Worm (Caenorhabditis elegans): ENCODE measurements around the gene rif-1.2.

rif-1.2 gene

DNA sequence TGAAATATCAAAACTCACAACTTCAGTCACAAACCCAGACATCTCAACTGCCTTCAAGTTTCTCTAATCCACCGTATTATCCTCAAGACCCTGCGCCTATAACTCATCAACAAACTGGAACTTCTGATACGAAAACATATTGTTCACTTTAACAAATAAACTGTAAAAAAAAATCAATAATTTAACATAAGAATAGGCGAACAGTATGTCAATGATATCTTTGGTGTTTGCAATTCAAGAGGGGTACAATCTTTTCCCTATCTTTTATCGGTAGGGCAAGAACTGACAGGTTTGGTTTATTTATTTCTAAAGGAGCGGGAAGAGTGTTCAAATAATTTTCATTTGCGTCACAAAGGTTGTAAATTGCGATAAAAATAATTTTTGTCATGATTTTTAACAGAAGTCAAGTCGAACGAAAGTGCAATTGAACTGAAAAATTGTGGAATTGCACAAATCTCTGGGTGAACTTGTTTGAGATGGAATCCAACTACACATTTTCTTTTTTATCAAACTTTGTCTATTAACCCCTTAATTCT lies 8.2 kb downstream of the rif-1.2 start (continued):
- peak; percentile 99 for TF ChIP-seq nhr-47 (tag; optimal IDR thresholded peaks at IDR 0.05)
- peak; percentile 100 for TF ChIP-seq mep-1 (tag; optimal IDR thresholded peaks at IDR 0.05)
- TF ChIP-seq aha-1 (tag; optimal IDR thresholded peaks at IDR 0.05), result peak; percentile 92
- TF ChIP-seq fkh-4 (tag; optimal IDR thresholded peaks at IDR 0.05; ENCODE audit: borderline replicate concordance), result peak; percentile 88
- peak; percentile 67 for TF ChIP-seq efl-3 (GFP tag; optimal IDR thresholded peaks at IDR 0.05)
- peak; percentile 74 for TF ChIP-seq mef-2 (tag; optimal IDR thresholded peaks at IDR 0.05)
- TF ChIP-seq hlh-17 (GFP tag; optimal IDR thresholded peaks at IDR 0.05; ENCODE audit: borderline replicate concordance), result no peak
- peak; percentile 15 for TF ChIP-seq ceh-90 (tag; optimal IDR thresholded peaks at IDR 0.05)
- no peak for TF ChIP-seq sptf-1 (tag; optimal IDR thresholded peaks at IDR 0.05)
- TF ChIP-seq unc-98 (GFP tag; IDR thresholded peaks at IDR 0.05), result peak; percentile 68
- TF ChIP-seq efl-1 (optimal IDR thresholded peaks at IDR 0.05), result peak; percentile 80 to 83
- peak; percentile 52 to 96 for TF ChIP-seq efl-1 (GFP tag; optimal IDR thresholded peaks at IDR 0.05 in 1 of 2)
- peak; percentile 88 for TF ChIP-seq sup-37 (GFP tag; optimal IDR thresholded peaks at IDR 0.05)

DNA sequence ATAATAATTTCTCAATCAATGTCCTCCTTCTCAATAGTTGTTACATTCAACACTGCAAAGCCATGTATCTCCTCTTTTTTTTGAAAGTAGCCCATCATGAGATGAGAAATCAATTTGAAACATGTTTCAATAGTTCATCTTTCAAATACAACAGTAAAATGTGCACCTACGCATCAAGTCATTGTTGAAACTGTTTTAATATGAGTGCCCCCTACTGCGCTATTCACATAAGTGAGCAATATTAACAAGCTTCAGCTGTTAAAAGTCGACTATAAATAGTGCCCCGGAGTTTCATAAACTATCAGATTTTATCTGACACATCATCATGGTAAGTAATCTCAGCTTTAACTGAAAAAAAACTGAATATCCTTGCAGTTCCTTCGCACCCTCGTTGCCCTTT lies 10.8 kb downstream of the rif-1.2 start, which contains the start of the genes nspc-15 and F19H6.6:
Gene nspc-15 (plus strand): TSS at position 301 of the 400 bp plus-strand sequence.
Gene F19H6.6 (plus strand): TSS at position 384 of the 400 bp plus-strand sequence.
- TF ChIP-seq efl-3 (GFP tag; optimal IDR thresholded peaks at IDR 0.05) (no peak), xbp-1 (tag; optimal IDR thresholded peaks at IDR 0.05) (no peak), dpl-1 (GFP tag; optimal IDR thresholded peaks at IDR 0.05) (no peak), irx-1 (tag; optimal IDR thresholded peaks at IDR 0.05) (no peak), ceh-63 (GFP tag; optimal IDR thresholded peaks at IDR 0.05) (no peak), mab-9 (GFP tag; IDR thresholded peaks at IDR 0.05) (no peak), nhr-90 (tag; optimal IDR thresholded peaks at IDR 0.05; ENCODE audit: poor library complexity) (no peak), alr-1 (tag; optimal IDR thresholded peaks at IDR 0.05; ENCODE audit: borderline replicate concordance) (no peak), sup-37 (GFP tag; optimal IDR thresholded peaks at IDR 0.05) (no peak), unc-86 (tag; optimal IDR thresholded peaks at IDR 0.05) (no peak), Y116A8C.19 (tag; optimal IDR thresholded peaks at IDR 0.05; ENCODE audit: borderline replicate concordance) (no peak)

DNA sequence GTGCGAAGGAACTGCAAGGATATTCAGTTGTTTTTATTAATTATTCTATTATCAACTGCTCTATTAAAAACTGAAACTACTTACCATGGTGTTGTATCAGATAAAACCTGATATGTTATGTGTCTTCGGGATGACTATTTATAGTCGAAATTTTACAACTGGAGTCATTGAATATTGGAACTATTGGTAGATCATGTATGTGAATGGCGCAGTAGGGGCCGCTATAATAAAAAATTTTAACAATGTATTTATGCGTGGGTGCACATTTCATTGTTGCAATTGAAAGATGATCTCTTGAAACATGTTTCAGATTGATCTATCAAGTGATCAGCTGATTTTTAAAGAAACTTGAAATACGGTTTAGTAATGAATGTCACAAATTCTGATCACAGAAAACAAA lies 12.3 kb downstream of the rif-1.2 start, which contains the start of gene nspc-14:
Gene nspc-14 (minus strand): TSS at position 101 of the 400 bp plus-strand sequence.
- TF ChIP-seq nhr-84 (tag; optimal IDR thresholded peaks at IDR 0.05), result no peak
- no peak for TF ChIP-seq grh-1 (GFP tag; IDR thresholded peaks at IDR 0.05)
- TF ChIP-seq ceh-82 (tag; optimal IDR thresholded peaks at IDR 0.05), result no peak
- TF ChIP-seq ztf-4 (tag; optimal IDR thresholded peaks at IDR 0.05), result no peak
- no peak for TF ChIP-seq lin-35 (GFP tag; optimal IDR thresholded peaks at IDR 0.05)
- no peak for TF ChIP-seq aly-2 (tag; optimal IDR thresholded peaks at IDR 0.05)
- TF ChIP-seq C16A3.4 (tag; optimal IDR thresholded peaks at IDR 0.05), result no peak
- no peak for TF ChIP-seq efl-1 (optimal IDR thresholded peaks at IDR 0.05)
- TF ChIP-seq efl-1 (GFP tag; optimal IDR thresholded peaks at IDR 0.05 in 1 of 2), result no peak
- no peak for TF ChIP-seq unc-30 (tag; optimal IDR thresholded peaks at IDR 0.05)
- TF ChIP-seq hlh-17 (GFP tag; optimal IDR thresholded peaks at IDR 0.05; ENCODE audit: borderline replicate concordance), result no peak
- no peak for TF ChIP-seq dsc-1 (tag; optimal IDR thresholded peaks at IDR 0.05)
- no peak for TF ChIP-seq mdl-1 (tag; optimal IDR thresholded peaks at IDR 0.05)
- TF ChIP-seq aha-1 (tag; optimal IDR thresholded peaks at IDR 0.05), result no peak
- TF ChIP-seq ztf-11 (tag; optimal IDR thresholded peaks at IDR 0.05), result no peak
- TF ChIP-seq ama-1 (optimal IDR thresholded peaks at IDR 0.05), result no peak

DNA sequence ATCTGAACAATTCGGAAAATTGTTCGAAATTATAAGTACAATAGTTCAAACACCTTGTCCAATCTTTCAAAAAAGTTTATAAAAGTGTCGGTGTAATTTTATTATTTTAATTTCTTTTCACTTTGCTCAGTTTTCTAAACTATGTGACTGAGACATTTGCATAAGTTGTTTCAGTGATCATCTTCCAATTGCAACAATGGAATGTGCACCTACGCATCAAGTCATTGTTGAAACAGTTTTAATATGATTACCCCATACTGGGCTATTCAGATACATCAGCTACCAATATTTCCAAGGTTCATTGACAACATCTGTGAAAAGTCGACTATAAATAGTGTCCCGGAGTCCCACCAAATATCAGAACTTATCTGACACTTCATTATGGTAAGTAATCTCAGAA lies 14.1 kb downstream of the rif-1.2 start, which contains the start of gene nspc-13:
Gene nspc-13 (plus strand): TSS at position 301 of the 400 bp plus-strand sequence.
- TF ChIP-seq lin-14 (GFP tag; optimal IDR thresholded peaks at IDR 0.05), result no peak
